Fruit fly (Drosophila melanogaster) whole organism, embryonic: ENCODE measurements around the gene Nup153.

Experiments
- CG10654 ChIP-seq: fragments of 200-800 bp; sonication (Bioruptor generic); optimal IDR thresholded peaks from 2 replicates; lab custom pipeline; 2016; ENCODE audit warnings: missing biosample characterization, missing genetic modification characterization
- CG12236 ChIP-seq: fragments of 200-800 bp; sonication (Bioruptor generic); optimal IDR thresholded peaks from 2 replicates; lab custom pipeline; 2016; ENCODE audit warnings: missing biosample characterization, missing genetic modification characterization
- CG14965 ChIP-seq: fragments of 200-800 bp; sonication (Bioruptor generic); optimal IDR thresholded peaks from 2 replicates; lab custom pipeline; 2016; ENCODE audit warnings: missing biosample characterization, missing genetic modification characterization, borderline replicate concordance
- CG15073 ChIP-seq: fragments of 200-800 bp; sonication (Bioruptor generic); optimal IDR thresholded peaks from 2 replicates; lab custom pipeline; 2016; ENCODE audit warnings: missing biosample characterization, missing genetic modification characterization
- CG17186 ChIP-seq: fragments of 200-800 bp; sonication (Bioruptor generic); optimal IDR thresholded peaks from 3 replicates; lab custom pipeline; 2017; ENCODE audit warnings: missing biosample characterization, missing genetic modification reagents, missing genetic modification characterization
- CG17568 ChIP-seq: fragments of 200-800 bp; sonication (Bioruptor generic); optimal IDR thresholded peaks from 2 replicates; lab custom pipeline; 2018; ENCODE audit warnings: missing biosample characterization, mild to moderate bottlenecking, missing genetic modification characterization, moderate library complexity
- CG17829 ChIP-seq: fragments of 200-800 bp; optimal IDR thresholded peaks from 2 replicates; lab custom pipeline; 2019; ENCODE audit warnings: missing biosample characterization, mild to moderate bottlenecking, missing genetic modification characterization, moderate library complexity
- CG2129 ChIP-seq: fragments of 200-800 bp; sonication (Bioruptor generic); IDR thresholded peaks from 2 replicates; pipeline ENCODE4 v1.3.6; 2022; ENCODE audit warnings: missing biosample characterization, missing genetic modification characterization; ENCODE audit not compliant: partially characterized antibody
- CG30020 ChIP-seq: fragments of 200-800 bp; optimal IDR thresholded peaks from 2 replicates; lab custom pipeline; 2019; ENCODE audit warnings: missing biosample characterization, mild to moderate bottlenecking, missing genetic modification characterization, moderate library complexity
- CG3065 ChIP-seq: fragments of 200-800 bp; sonication (Bioruptor generic); optimal IDR thresholded peaks from 2 replicates; lab custom pipeline; 2016; ENCODE audit warnings: missing biosample characterization, missing genetic modification characterization
- CG31224 ChIP-seq: fragments of 200-800 bp; sonication (Bioruptor generic); IDR thresholded peaks from 2 replicates; pipeline ENCODE4 v1.3.6; 2022; ENCODE audit warnings: missing biosample characterization, missing genetic modification characterization
- CG31388 ChIP-seq: fragments of 200-800 bp; sonication (Bioruptor generic); optimal IDR thresholded peaks from 2 replicates; lab custom pipeline; 2016; ENCODE audit warnings: missing biosample characterization, missing genetic modification characterization
- CG32767 ChIP-seq: fragments of 200-800 bp; sonication (Bioruptor generic); IDR thresholded peaks from 2 replicates; pipeline ENCODE4 v1.3.6; 2022; ENCODE audit warnings: missing biosample characterization, missing genetic modification characterization
- CG34422 ChIP-seq: fragments of 200-800 bp; sonication (Bioruptor generic); IDR thresholded peaks from 3 replicates; pipeline ENCODE4 v1.3.6; 2022; ENCODE audit warnings: missing biosample characterization, missing genetic modification characterization
- CG4820 ChIP-seq: fragments of 200-800 bp; sonication (Bioruptor generic); optimal IDR thresholded peaks from 3 replicates; lab custom pipeline; 2016; ENCODE audit warnings: missing biosample characterization, missing genetic modification characterization
- CG8281 ChIP-seq: fragments of 200-800 bp; sonication (Bioruptor generic); optimal IDR thresholded peaks from 2 replicates; lab custom pipeline; 2018; ENCODE audit warnings: missing biosample characterization, mild to moderate bottlenecking, missing genetic modification characterization, moderate library complexity
- CG8290 ChIP-seq, 3 experiments: fragments of 200-800 bp; sonication (Bioruptor generic); optimal IDR thresholded peaks; 2 replicates each; lab custom pipeline; 2016 to 2019; ENCODE audit warnings: missing biosample characterization in 3 of 3, missing genetic modification characterization in 3 of 3, mild to moderate bottlenecking in 2 of 3, moderate library complexity in 1 of 3
- CTCF ChIP-seq: fragments of 200-800 bp; sonication (Bioruptor generic); optimal IDR thresholded peaks from 2 replicates; lab custom pipeline; 2017; ENCODE audit warnings: missing biosample characterization, mild to moderate bottlenecking, missing genetic modification characterization, moderate library complexity
- Doc2 ChIP-seq: fragments of 200-800 bp; sonication (Bioruptor generic); IDR thresholded peaks from 2 replicates; pipeline ENCODE4 v1.3.6; 2022; ENCODE audit warnings: missing biosample characterization, missing genetic modification characterization
- Ets97D ChIP-seq: fragments of 200-800 bp; sonication (Bioruptor generic); optimal IDR thresholded peaks from 3 replicates; lab custom pipeline; 2016; ENCODE audit warnings: missing biosample characterization, missing genetic modification characterization
- Hsf ChIP-seq: fragments of 200-800 bp; sonication (Bioruptor generic); optimal IDR thresholded peaks from 3 replicates; lab custom pipeline; 2016; ENCODE audit warnings: missing biosample characterization, missing genetic modification characterization
- Mes4 ChIP-seq: fragments of 200-800 bp; sonication (Bioruptor generic); optimal IDR thresholded peaks from 2 replicates; lab custom pipeline; 2016; ENCODE audit warnings: missing biosample characterization, missing genetic modification characterization
- Six4 ChIP-seq: fragments of 200-800 bp; sonication (Bioruptor generic); optimal IDR thresholded peaks from 2 replicates; lab custom pipeline; 2016; ENCODE audit warnings: missing biosample characterization, missing genetic modification characterization
- Taf1 ChIP-seq: fragments of 200-800 bp; sonication (Bioruptor generic); IDR thresholded peaks from 2 replicates; pipeline ENCODE4 v1.3.6; 2022; ENCODE audit warnings: missing biosample characterization, missing genetic modification characterization
- Tbp ChIP-seq: fragments of >200 bp; optimal IDR thresholded peaks from 2 replicates; lab custom pipeline; 2018; ENCODE audit warnings: missing biosample characterization, missing genetic modification characterization
- Trl ChIP-seq, 3 experiments: fragments of >200 bp in 2 of 3; fragments of 200-800 bp in 1 of 3; sonication (Bioruptor generic) in 1 of 3; optimal IDR thresholded peaks; 2 replicates in 1 of 3; 3 replicates in 2 of 3; lab custom pipeline; 2016 to 2017; ENCODE audit warnings: missing biosample characterization in 1 of 3, missing genetic modification characterization in 1 of 3
- YL-1 ChIP-seq: fragments of 200-800 bp; sonication (Bioruptor generic); optimal IDR thresholded peaks from 3 replicates; lab custom pipeline; 2017; ENCODE audit warnings: missing biosample characterization, mild to moderate bottlenecking, missing genetic modification characterization
- ab ChIP-seq: fragments of 200-800 bp; sonication (Bioruptor generic); optimal IDR thresholded peaks from 2 replicates; lab custom pipeline; 2016; ENCODE audit warnings: missing biosample characterization, missing genetic modification characterization
- amos ChIP-seq: fragments of 200-800 bp; sonication (Bioruptor generic); IDR thresholded peaks from 2 replicates; pipeline ENCODE4 v1.3.6; 2022; ENCODE audit warnings: missing biosample characterization, missing genetic modification characterization; ENCODE audit not compliant: partially characterized antibody
- aop ChIP-seq: fragments of 200-800 bp; sonication (Bioruptor generic); IDR thresholded peaks from 2 replicates; pipeline ENCODE4 v1.3.6; 2022; ENCODE audit warnings: missing biosample characterization, missing genetic modification characterization
- ato ChIP-seq: fragments of 200-800 bp; sonication (Bioruptor generic); IDR thresholded peaks from 2 replicates; pipeline ENCODE4 v1.3.6; 2022; ENCODE audit warnings: missing biosample characterization, missing genetic modification characterization; ENCODE audit not compliant: partially characterized antibody
- az2 ChIP-seq: fragments of 200-800 bp; sonication (Bioruptor generic); optimal IDR thresholded peaks from 3 replicates; lab custom pipeline; 2016; ENCODE audit warnings: missing biosample characterization, missing genetic modification characterization
- br ChIP-seq: fragments of >200 bp; optimal IDR thresholded peaks from 2 replicates; lab custom pipeline; 2017
- cas ChIP-seq: fragments of 200-800 bp; sonication (Bioruptor generic); IDR thresholded peaks from 2 replicates; pipeline ENCODE4 v1.3.6; 2022; ENCODE audit warnings: missing biosample characterization, missing genetic modification characterization
- cwo ChIP-seq: fragments of 200-800 bp; sonication (Bioruptor generic); optimal IDR thresholded peaks from 3 replicates; lab custom pipeline; 2017; ENCODE audit warnings: missing biosample characterization, missing genetic modification characterization, mild to moderate bottlenecking, moderate library complexity, missing genetic modification reagents
- dan ChIP-seq: fragments of 200-800 bp; sonication (Bioruptor generic); IDR thresholded peaks from 2 replicates; pipeline ENCODE4 v1.3.6; 2022; ENCODE audit warnings: missing biosample characterization, missing genetic modification characterization
- dimm ChIP-seq: fragments of 200-800 bp; sonication (Bioruptor generic); IDR thresholded peaks from 2 replicates; pipeline ENCODE4 v1.3.6; 2022; ENCODE audit warnings: missing biosample characterization, missing genetic modification characterization
- disco-r ChIP-seq: fragments of 200-800 bp; sonication (Bioruptor generic); optimal IDR thresholded peaks from 2 replicates; lab custom pipeline; 2016; ENCODE audit warnings: missing biosample characterization, missing genetic modification characterization
- fd64A ChIP-seq: fragments of 200-800 bp; sonication (Bioruptor generic); optimal IDR thresholded peaks from 3 replicates; lab custom pipeline; 2018; ENCODE audit warnings: missing biosample characterization, mild to moderate bottlenecking, missing genetic modification characterization
- fru ChIP-seq: fragments of >200 bp; optimal IDR thresholded peaks from 2 replicates; lab custom pipeline; 2017
- gcm ChIP-seq: fragments of 200-800 bp; sonication (Bioruptor generic); optimal IDR thresholded peaks from 2 replicates; lab custom pipeline; 2019; ENCODE audit warnings: missing biosample characterization, mild to moderate bottlenecking, missing genetic modification characterization, moderate library complexity
- gcm2 ChIP-seq: fragments of 200-800 bp; sonication (Bioruptor generic); optimal IDR thresholded peaks from 2 replicates; lab custom pipeline; 2016; ENCODE audit warnings: missing biosample characterization, missing genetic modification characterization
- hkb ChIP-seq, 2 experiments: fragments of 200-800 bp in 1 of 2; fragments of >200 bp in 1 of 2; sonication (Bioruptor generic) in 1 of 2; IDR thresholded peaks in 1 of 2; optimal IDR thresholded peaks in 1 of 2; 2 replicates each; pipeline versions ENCODE4 v1.3.6 to Lab custom; 2017 to 2022; ENCODE audit warnings: missing biosample characterization in 1 of 2, missing genetic modification characterization in 1 of 2
- hth ChIP-seq: fragments of >200 bp; optimal IDR thresholded peaks from 2 replicates; lab custom pipeline; 2017; ENCODE audit warnings: inconsistent platforms
- lmd ChIP-seq: fragments of 200-800 bp; sonication (Bioruptor generic); IDR thresholded peaks from 2 replicates; pipeline ENCODE4 v1.3.6; 2022; ENCODE audit warnings: missing biosample characterization, missing genetic modification characterization
- lola ChIP-seq, 3 experiments: fragments of >200 bp in 2 of 3; fragments of 200-800 bp in 1 of 3; sonication (Bioruptor generic) in 1 of 3; optimal IDR thresholded peaks; 2 replicates each; lab custom pipeline; 2017 to 2019; ENCODE audit warnings: missing biosample characterization in 3 of 3, missing genetic modification characterization in 3 of 3, mild to moderate bottlenecking in 1 of 3, moderate library complexity in 1 of 3
- mam ChIP-seq: fragments of 200-800 bp; sonication (Bioruptor generic); optimal IDR thresholded peaks from 3 replicates; lab custom pipeline; 2016; ENCODE audit warnings: missing biosample characterization, missing genetic modification characterization
- onecut ChIP-seq: fragments of 200-800 bp; sonication (Bioruptor generic); IDR thresholded peaks from 2 replicates; pipeline ENCODE4 v1.3.6; 2022; ENCODE audit warnings: missing biosample characterization, missing genetic modification characterization
- ro ChIP-seq: fragments of 200-800 bp; sonication (Bioruptor generic); IDR thresholded peaks from 2 replicates; pipeline ENCODE4 v1.3.6; 2022; ENCODE audit warnings: missing biosample characterization, missing genetic modification characterization
- scrt ChIP-seq: fragments of 200-800 bp; sonication (Bioruptor generic); optimal IDR thresholded peaks from 2 replicates; lab custom pipeline; 2018; ENCODE audit warnings: missing biosample characterization, mild to moderate bottlenecking, missing genetic modification characterization, moderate library complexity
- sisA ChIP-seq: fragments of 200-800 bp; sonication (Bioruptor generic); IDR thresholded peaks from 2 replicates; pipeline ENCODE4 v1.3.6; 2022; ENCODE audit warnings: missing biosample characterization, missing genetic modification characterization
- unpg ChIP-seq: fragments of 200-800 bp; sonication (Bioruptor generic); optimal IDR thresholded peaks from 3 replicates; lab custom pipeline; 2018; ENCODE audit warnings: missing biosample characterization, mild to moderate bottlenecking, missing genetic modification characterization, moderate library complexity

Nup153 gene

DNA sequence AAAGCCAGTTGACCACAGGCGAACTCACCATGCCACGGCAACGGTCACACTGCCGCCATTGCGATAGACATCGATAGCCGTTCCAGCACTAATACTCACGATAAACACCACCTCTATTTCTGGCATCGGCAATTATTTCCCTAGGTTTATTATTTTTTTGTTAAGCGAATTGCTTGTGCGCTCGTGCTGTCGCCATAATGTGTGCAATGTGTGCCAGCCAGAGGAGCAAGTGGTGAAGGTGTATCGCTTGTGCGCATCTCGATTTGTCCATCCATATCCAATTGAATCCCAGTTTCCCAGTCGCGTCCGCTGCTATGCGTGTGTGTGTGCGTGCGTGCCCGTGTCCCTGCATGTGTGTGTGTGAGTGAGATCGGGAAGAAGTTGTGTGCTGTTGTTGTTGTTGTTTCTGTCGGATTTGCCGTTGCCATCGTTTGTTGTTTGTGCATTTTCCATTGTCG is 11.6 kb downstream of the Nup153 start, which contains the start of gene mbt (continued):
- TF ChIP-seq ato (GFP tag; lab: Robert Waterston, UW) (peak; percentile 83), Tbp (GFP tag; lab: Kevin White, UChicago) (no peak), sisA (GFP tag; lab: Robert Waterston, UW) (no peak), Doc2 (GFP tag; lab: Robert Waterston, UW) (no peak), CG17829 (tag; lab: Kevin White, UChicago) (peak; percentile 21), fru (no peak), fd64A (GFP tag; lab: Kevin White, UChicago) (no peak), Hsf (GFP tag; lab: Kevin White, UChicago) (peak; percentile 7), CG12236 (GFP tag; lab: Kevin White, UChicago) (no peak), ab (GFP tag; lab: Kevin White, UChicago) (no peak), amos (peak; percentile 96), scrt (GFP tag; lab: Kevin White, UChicago) (no peak), mam (GFP tag; lab: Kevin White, UChicago) (peak; percentile 31), CG32767 (GFP tag; lab: Robert Waterston, UW) (no peak), hth (lab: Kevin White, UChicago) (no peak), CG17568 (GFP tag; lab: Kevin White, UChicago) (no peak), gcm2 (peak; percentile 14), cas (GFP tag; lab: Robert Waterston, UW) (no peak), lola (GFP tag; optimal IDR thresholded peaks at IDR 0.05; lab: Kevin White, UChicago) (no peak), dan (GFP tag; lab: Robert Waterston, UW) (no peak), CG3065 (no peak), aop (GFP tag; lab: Robert Waterston, UW) (no peak), CTCF (GFP tag; lab: Kevin White, UChicago) (peak; percentile 22), az2 (no peak), CG31388 (no peak), CG17186 (peak; percentile 19), dimm (no peak), br (lab: Kevin White, UChicago) (no peak), CG2129 (peak; percentile 48), CG30020 (peak; percentile 43), Mes4 (GFP tag; lab: Kevin White, UChicago) (no peak), CG15073 (GFP tag; lab: Kevin White, UChicago) (no peak), gcm (GFP tag; lab: Kevin White, UChicago) (no peak), YL-1 (peak; percentile 83), CG8281 (tag; lab: Kevin White, UChicago) (no peak), CG8290 (GFP tag; optimal IDR thresholded peaks at IDR 0.05; lab: Kevin White, UChicago) (no peak), CG8290 (tag; optimal IDR thresholded peaks at IDR 0.05; lab: Kevin White, UChicago) (no peak), CG34422 (no peak), Taf1 (no peak), hkb (optimal IDR thresholded peaks at IDR 0.05; lab: Kevin White, UChicago) (no peak), hkb (GFP tag; IDR thresholded peaks at IDR 0.05; lab: Robert Waterston, UW) (no peak), CG31224 (GFP tag; lab: Robert Waterston, UW) (no peak), lmd (GFP tag; lab: Robert Waterston, UW) (no peak), onecut (GFP tag; lab: Robert Waterston, UW) (no peak; the same call in 1 of the 2 replicates), Trl (optimal IDR thresholded peaks at IDR 0.05; lab: Kevin White, UChicago) (no peak), Trl (GFP tag; optimal IDR thresholded peaks at IDR 0.05; lab: Kevin White, UChicago) (peak; percentile 12), Ets97D (GFP tag; lab: Kevin White, UChicago) (peak; percentile 74), CG4820 (GFP tag; lab: Kevin White, UChicago) (no peak), unpg (GFP tag; lab: Kevin White, UChicago) (no peak), ro (GFP tag; lab: Robert Waterston, UW) (no peak), disco-r (GFP tag; lab: Kevin White, UChicago) (no peak), CG14965 (GFP tag; lab: Kevin White, UChicago) (no peak), cwo (GFP tag; lab: Kevin White, UChicago) (no peak), Six4 (GFP tag; lab: Kevin White, UChicago) (no peak), CG10654 (GFP tag; lab: Kevin White, UChicago) (no peak)
